Fruit fly (Drosophila melanogaster): Measurements from ENCODE around the gene CG6761.

The CG6761 gene

DNA sequence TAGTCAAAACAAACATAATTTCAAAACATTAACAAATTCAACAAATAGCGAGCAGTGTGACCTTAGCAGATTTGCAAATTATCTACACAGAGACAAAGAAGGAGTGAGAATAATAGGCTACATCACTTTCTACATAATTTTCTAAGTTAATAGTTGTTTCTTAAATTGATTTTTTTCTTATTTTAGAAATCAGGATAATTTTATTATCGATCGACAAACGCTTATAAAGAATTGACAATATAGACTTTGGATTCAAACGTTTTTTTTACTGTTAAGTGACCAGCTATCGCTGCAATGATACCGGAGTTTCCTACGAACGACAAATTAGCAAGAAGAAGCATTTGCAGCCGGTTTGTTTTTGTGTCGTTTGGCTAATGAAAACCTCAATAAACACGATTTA is 19.7 kb upstream of the CG6761 start, which contains the start of the genes nbs and defl (continued):
- TF ChIP-seq CG10147 (GFP tag; optimal IDR thresholded peaks at IDR 0.05) (peak; percentile 53), run (tag; optimal IDR thresholded peaks at IDR 0.05) (no peak), Spps (tag; optimal IDR thresholded peaks at IDR 0.05) (no peak), da (GFP tag; optimal IDR thresholded peaks at IDR 0.05) (no peak), CG17829 (tag; optimal IDR thresholded peaks at IDR 0.05) (peak; percentile 73), luna (GFP tag; optimal IDR thresholded peaks at IDR 0.05) (peak; percentile 43), H2.0 (GFP tag; IDR thresholded peaks at IDR 0.05) (peak; percentile 51; the same call in 1 of the 2 replicates), emc (GFP tag; optimal IDR thresholded peaks at IDR 0.05) (peak; percentile 56), Awh (GFP tag; IDR thresholded peaks at IDR 0.05) (no peak; the same call in 1 of the 2 replicates), Doc3 (GFP tag; IDR thresholded peaks at IDR 0.05; ENCODE audit: partially characterized antibody) (no peak; the same call in 2 of the 3 replicates), maf-S (GFP tag; optimal IDR thresholded peaks at IDR 0.05) (peak; percentile 32), Deaf1 (tag; optimal IDR thresholded peaks at IDR 0.05) (no peak), Camta (GFP tag; optimal IDR thresholded peaks at IDR 0.05) (peak; percentile 86), stwl (tag; optimal IDR thresholded peaks at IDR 0.05) (peak; percentile 59), psq (GFP tag; optimal IDR thresholded peaks at IDR 0.05) (peak; percentile 23), bcd (GFP tag; optimal IDR thresholded peaks at IDR 0.05) (peak; percentile 65), BtbVII (GFP tag; optimal IDR thresholded peaks at IDR 0.05) (no peak), Side (GFP tag; optimal IDR thresholded peaks at IDR 0.05) (peak; percentile 75), gsb-n (tag; optimal IDR thresholded peaks at IDR 0.05) (no peak), ham (GFP tag; IDR thresholded peaks at IDR 0.05) (no peak), CG7839 (tag; optimal IDR thresholded peaks at IDR 0.05) (no peak), CG32767 (GFP tag; IDR thresholded peaks at IDR 0.05) (peak; percentile 53; the same call in 1 of the 2 replicates), pita (GFP tag; optimal IDR thresholded peaks at IDR 0.05) (no peak), sug (tag; optimal IDR thresholded peaks at IDR 0.05) (peak; percentile 74), CG3838 (GFP tag; optimal IDR thresholded peaks at IDR 0.05) (peak; percentile 40), insv (GFP tag; optimal IDR thresholded peaks at IDR 0.05) (peak in 1 of 2 experiments; percentile 11), CG33557 (GFP tag; optimal IDR thresholded peaks at IDR 0.05) (peak; percentile 16), CG5245 (GFP tag; optimal IDR thresholded peaks at IDR 0.05) (peak; percentile 32), Ets97D (GFP tag; optimal IDR thresholded peaks at IDR 0.05) (peak; percentile 48), Meics (GFP tag; optimal IDR thresholded peaks at IDR 0.05) (peak; percentile 66), MBD-R2 (GFP tag; IDR thresholded peaks at IDR 0.05) (peak; percentile 92), eve (GFP tag; optimal IDR thresholded peaks at IDR 0.05) (no peak), CG10979 (tag; optimal IDR thresholded peaks at IDR 0.05) (peak; percentile 46), ken (GFP tag; IDR thresholded peaks at IDR 0.05) (no peak), CG8388 (GFP tag; optimal IDR thresholded peaks at IDR 0.05) (peak; percentile 23), slp2 (GFP tag; optimal IDR thresholded peaks at IDR 0.05) (peak; percentile 61), CG42726 (GFP tag; IDR thresholded peaks at IDR 0.05; ENCODE audit: partially characterized antibody) (no peak), Oli (tag; optimal IDR thresholded peaks at IDR 0.05) (peak; percentile 44), CG1024 (GFP tag; IDR thresholded peaks at IDR 0.05) (peak; percentile 33; the same call in 1 of the 2 replicates), CG6854 (GFP tag; optimal IDR thresholded peaks at IDR 0.05) (no peak), gce (GFP tag; IDR thresholded peaks at IDR 0.05) (no peak), ewg (GFP tag; optimal IDR thresholded peaks at IDR 0.05) (no peak), D19B (GFP tag; optimal IDR thresholded peaks at IDR 0.05) (no peak), CG10565 (GFP tag; optimal IDR thresholded peaks at IDR 0.05) (no peak), sisA (GFP tag; IDR thresholded peaks at IDR 0.05) (peak; percentile 78), croc (GFP tag; conservative IDR thresholded peaks at IDR 0.05) (peak; percentile 55), sna (GFP tag; IDR thresholded peaks at IDR 0.05; ENCODE audit: partially characterized antibody) (no peak), caup (GFP tag; optimal IDR thresholded peaks at IDR 0.05; ENCODE audit: severe bottlenecking) (no peak), CG11247 (GFP tag; IDR thresholded peaks at IDR 0.05) (peak; percentile 71), ap (GFP tag; IDR thresholded peaks at IDR 0.05) (no peak), CG4820 (GFP tag; optimal IDR thresholded peaks at IDR 0.05) (peak; percentile 55)
